Fruit fly (Drosophila melanogaster) whole organism, embryonic: ENCODE measurements around the gene Agpat3.
A peak's percentile ranks its signal among the peaks of the same experiment; 100 is the strongest.

ENCODE experiments used
- Atf6 ChIP-seq: fragments of 200-800 bp; sonication (Bioruptor generic); IDR thresholded peaks from 2 replicates; pipeline ENCODE4 v1.3.6; 2022; ENCODE audit warnings: missing biosample characterization, missing genetic modification characterization
- Bdp1 ChIP-seq: fragments of 200-800 bp; sonication (Bioruptor generic); optimal IDR thresholded peaks from 3 replicates; lab custom pipeline; 2016; ENCODE audit warnings: missing biosample characterization, missing genetic modification characterization
- BtbVII ChIP-seq: fragments of 200-800 bp; sonication (Bioruptor generic); optimal IDR thresholded peaks from 3 replicates; lab custom pipeline; 2017; ENCODE audit warnings: missing biosample characterization, mild to moderate bottlenecking, missing genetic modification characterization
- CG12104 ChIP-seq: fragments of 200-800 bp; sonication (Bioruptor generic); optimal IDR thresholded peaks from 3 replicates; lab custom pipeline; 2016; ENCODE audit warnings: missing biosample characterization, missing genetic modification characterization
- CG12659 ChIP-seq: fragments of 200-800 bp; sonication (Bioruptor generic); optimal IDR thresholded peaks from 3 replicates; lab custom pipeline; 2017; ENCODE audit warnings: mild to moderate bottlenecking, missing biosample characterization, missing genetic modification reagents, missing genetic modification characterization
- CG13296 ChIP-seq: fragments of 200-800 bp; sonication (Bioruptor generic); optimal IDR thresholded peaks from 3 replicates; lab custom pipeline; 2018; ENCODE audit warnings: missing biosample characterization, mild to moderate bottlenecking, missing genetic modification characterization
- CG13624 ChIP-seq: fragments of 200-800 bp; sonication (Bioruptor generic); optimal IDR thresholded peaks from 2 replicates; lab custom pipeline; 2016; ENCODE audit warnings: missing biosample characterization, missing genetic modification characterization
- CG13775 ChIP-seq: fragments of 200-800 bp; sonication (Bioruptor generic); optimal IDR thresholded peaks from 3 replicates; lab custom pipeline; 2017; ENCODE audit warnings: missing biosample characterization, mild to moderate bottlenecking, missing genetic modification characterization
- CG14014 ChIP-seq: fragments of 200-800 bp; sonication (Bioruptor generic); IDR thresholded peaks from 2 replicates; pipeline ENCODE4 v1.3.6; 2022; ENCODE audit warnings: missing biosample characterization, missing genetic modification characterization
- CG14710 ChIP-seq: fragments of 200-800 bp; sonication (Bioruptor generic); optimal IDR thresholded peaks from 3 replicates; lab custom pipeline; 2019; ENCODE audit warnings: missing biosample characterization, mild to moderate bottlenecking, missing genetic modification characterization, moderate library complexity
- CG14860 ChIP-seq: fragments of 200-800 bp; sonication (Bioruptor generic); IDR thresholded peaks from 3 replicates; pipeline ENCODE4 v1.3.6; 2022; ENCODE audit warnings: missing biosample characterization, missing genetic modification characterization; ENCODE audit not compliant: partially characterized antibody
- CG16813 ChIP-seq: fragments of 200-800 bp; sonication (Bioruptor generic); IDR thresholded peaks from 3 replicates; pipeline ENCODE4 v1.3.6; 2022; ENCODE audit warnings: missing biosample characterization, missing genetic modification characterization; ENCODE audit not compliant: partially characterized antibody
- CG17385 ChIP-seq: fragments of 200-800 bp; sonication (Bioruptor generic); optimal IDR thresholded peaks from 3 replicates; lab custom pipeline; 2018; ENCODE audit warnings: missing biosample characterization, mild to moderate bottlenecking, missing genetic modification characterization
- CG2129 ChIP-seq: fragments of 200-800 bp; sonication (Bioruptor generic); IDR thresholded peaks from 2 replicates; pipeline ENCODE4 v1.3.6; 2022; ENCODE audit warnings: missing biosample characterization, missing genetic modification characterization; ENCODE audit not compliant: partially characterized antibody
- CG2889 ChIP-seq: fragments of 200-800 bp; sonication (Bioruptor generic); IDR thresholded peaks from 3 replicates; pipeline ENCODE4 v1.3.6; 2022; ENCODE audit warnings: missing biosample characterization, missing genetic modification characterization
- CG3065 ChIP-seq: fragments of 200-800 bp; sonication (Bioruptor generic); optimal IDR thresholded peaks from 2 replicates; lab custom pipeline; 2016; ENCODE audit warnings: missing biosample characterization, missing genetic modification characterization
- CG3163 ChIP-seq: fragments of 200-800 bp; sonication (Bioruptor generic); optimal IDR thresholded peaks from 3 replicates; lab custom pipeline; 2016; ENCODE audit warnings: missing biosample characterization, missing genetic modification characterization
- CG3407 ChIP-seq: fragments of 200-800 bp; sonication (Bioruptor generic); optimal IDR thresholded peaks from 2 replicates; lab custom pipeline; 2018; ENCODE audit warnings: missing biosample characterization, mild to moderate bottlenecking, missing genetic modification characterization
- CG34422 ChIP-seq: fragments of 200-800 bp; sonication (Bioruptor generic); IDR thresholded peaks from 3 replicates; pipeline ENCODE4 v1.3.6; 2022; ENCODE audit warnings: missing biosample characterization, missing genetic modification characterization
- CG3838 ChIP-seq: fragments of 200-800 bp; sonication (Bioruptor generic); optimal IDR thresholded peaks from 3 replicates; lab custom pipeline; 2016; ENCODE audit warnings: missing biosample characterization, missing genetic modification characterization
- CG4730 ChIP-seq: fragments of 200-800 bp; sonication (Bioruptor generic); IDR thresholded peaks from 2 replicates; pipeline ENCODE4 v1.3.6; 2022; ENCODE audit warnings: missing biosample characterization, missing genetic modification characterization
- CG4820 ChIP-seq: fragments of 200-800 bp; sonication (Bioruptor generic); optimal IDR thresholded peaks from 3 replicates; lab custom pipeline; 2016; ENCODE audit warnings: missing biosample characterization, missing genetic modification characterization
- CG6654 ChIP-seq: fragments of 200-800 bp; sonication (Bioruptor generic); optimal IDR thresholded peaks from 2 replicates; lab custom pipeline; 2017; ENCODE audit warnings: missing biosample characterization, mild to moderate bottlenecking, missing genetic modification characterization
- CG7372 ChIP-seq: fragments of 200-800 bp; sonication (Bioruptor generic); IDR thresholded peaks from 2 replicates; pipeline ENCODE4 v1.3.6; 2022; ENCODE audit warnings: missing biosample characterization, missing genetic modification characterization
- CG7963 ChIP-seq: fragments of 200-800 bp; sonication (Bioruptor generic); IDR thresholded peaks from 3 replicates; pipeline ENCODE4 v1.3.6; 2022; ENCODE audit warnings: missing biosample characterization, missing genetic modification characterization; ENCODE audit not compliant: partially characterized antibody
- CG8281 ChIP-seq: fragments of 200-800 bp; sonication (Bioruptor generic); optimal IDR thresholded peaks from 2 replicates; lab custom pipeline; 2018; ENCODE audit warnings: missing biosample characterization, mild to moderate bottlenecking, missing genetic modification characterization, moderate library complexity
- CG8359 ChIP-seq: fragments of 200-800 bp; sonication (Bioruptor generic); optimal IDR thresholded peaks from 2 replicates; lab custom pipeline; 2017; ENCODE audit warnings: missing biosample characterization, mild to moderate bottlenecking, missing genetic modification characterization, borderline replicate concordance
- CG8944 ChIP-seq: fragments of 200-800 bp; sonication (Bioruptor generic); optimal IDR thresholded peaks from 3 replicates; lab custom pipeline; 2016; ENCODE audit warnings: missing biosample characterization, missing genetic modification characterization
- CG9876 ChIP-seq: fragments of 200-800 bp; sonication (Bioruptor generic); optimal IDR thresholded peaks from 2 replicates; lab custom pipeline; 2016; ENCODE audit warnings: missing biosample characterization, missing genetic modification characterization
- Dbx ChIP-seq: fragments of 200-800 bp; sonication (Bioruptor generic); IDR thresholded peaks from 3 replicates; pipeline ENCODE4 v1.3.6; 2022; ENCODE audit warnings: missing biosample characterization, missing genetic modification characterization
- Dek ChIP-seq: fragments of 200-800 bp; sonication (Bioruptor generic); optimal IDR thresholded peaks from 3 replicates; lab custom pipeline; 2019; ENCODE audit warnings: missing biosample characterization, mild to moderate bottlenecking, missing genetic modification characterization, moderate library complexity
- Dip2 ChIP-seq: fragments of 200-800 bp; sonication (Bioruptor generic); IDR thresholded peaks from 2 replicates; pipeline ENCODE4 v1.3.6; 2022; ENCODE audit warnings: missing biosample characterization, missing genetic modification characterization
- Dll ChIP-seq: fragments of 200-800 bp; sonication (Bioruptor generic); IDR thresholded peaks from 4 replicates; pipeline ENCODE4 v1.3.6; 2022; ENCODE audit warnings: missing biosample characterization, missing genetic modification characterization; ENCODE audit not compliant: partially characterized antibody
- E2f2 ChIP-seq: fragments of 200-800 bp; sonication (Bioruptor generic); IDR thresholded peaks from 2 replicates; pipeline ENCODE4 v1.3.6; 2022; ENCODE audit warnings: missing biosample characterization, missing genetic modification characterization
- Gug ChIP-seq: fragments of 200-800 bp; sonication (Bioruptor generic); IDR thresholded peaks from 4 replicates; pipeline ENCODE4 v1.3.6; 2022; ENCODE audit warnings: missing biosample characterization, missing genetic modification characterization
- HLH54F ChIP-seq: fragments of 200-800 bp; sonication (Bioruptor generic); optimal IDR thresholded peaks from 3 replicates; lab custom pipeline; 2016; ENCODE audit warnings: missing biosample characterization, missing genetic modification characterization
- Side ChIP-seq: fragments of 200-800 bp; sonication (Bioruptor generic); optimal IDR thresholded peaks from 2 replicates; lab custom pipeline; 2016; ENCODE audit warnings: missing biosample characterization, missing genetic modification characterization
- croc ChIP-seq: fragments of 200-800 bp; sonication (Bioruptor generic); conservative IDR thresholded peaks from 3 replicates; pipeline ENCODE4 v1.3.6; 2022; ENCODE audit warnings: missing biosample characterization, missing genetic modification characterization
- gsb ChIP-seq: fragments of 200-800 bp; sonication (Bioruptor generic); IDR thresholded peaks from 2 replicates; pipeline ENCODE4 v1.3.6; 2022; ENCODE audit warnings: missing biosample characterization, missing genetic modification characterization
- hth ChIP-seq: fragments of >200 bp; optimal IDR thresholded peaks from 2 replicates; lab custom pipeline; 2017; ENCODE audit warnings: inconsistent platforms
- knrl ChIP-seq: fragments of 200-800 bp; sonication (Bioruptor generic); IDR thresholded peaks from 3 replicates; pipeline ENCODE4 v1.3.6; 2022; ENCODE audit warnings: missing biosample characterization, missing genetic modification characterization; ENCODE audit not compliant: partially characterized antibody
- nau ChIP-seq: fragments of 200-800 bp; sonication (Bioruptor generic); optimal IDR thresholded peaks from 3 replicates; lab custom pipeline; 2017; ENCODE audit warnings: missing biosample characterization, mild to moderate bottlenecking, missing genetic modification characterization, missing genetic modification reagents
- nerfin-1 ChIP-seq: fragments of 200-800 bp; sonication (Bioruptor generic); optimal IDR thresholded peaks from 3 replicates; lab custom pipeline; 2019; ENCODE audit warnings: missing biosample characterization, mild to moderate bottlenecking, missing genetic modification characterization, moderate library complexity
- nom ChIP-seq: fragments of 200-800 bp; sonication (Bioruptor generic); optimal IDR thresholded peaks from 2 replicates; lab custom pipeline; 2017; ENCODE audit warnings: missing biosample characterization, missing genetic modification characterization, mild to moderate bottlenecking, moderate library complexity, missing genetic modification reagents
- pb ChIP-seq: fragments of 200-800 bp; sonication (Bioruptor generic); optimal IDR thresholded peaks from 3 replicates; lab custom pipeline; 2016; ENCODE audit warnings: missing biosample characterization, missing genetic modification characterization
- tgo ChIP-seq: fragments of 200-800 bp; sonication (Bioruptor generic); IDR thresholded peaks from 3 replicates; pipeline ENCODE4 v1.3.6; 2022; ENCODE audit warnings: missing biosample characterization, missing genetic modification characterization
- tna ChIP-seq: fragments of 200-800 bp; sonication (Bioruptor generic); IDR thresholded peaks from 2 replicates; pipeline ENCODE4 v1.3.6; 2022; ENCODE audit warnings: missing biosample characterization, missing genetic modification characterization; ENCODE audit not compliant: partially characterized antibody
- trem ChIP-seq: fragments of 200-800 bp; optimal IDR thresholded peaks from 3 replicates; lab custom pipeline; 2019; ENCODE audit warnings: missing biosample characterization, mild to moderate bottlenecking, missing genetic modification characterization, moderate library complexity
- tx ChIP-seq: fragments of 200-800 bp; sonication (Bioruptor generic); optimal IDR thresholded peaks from 2 replicates; lab custom pipeline; 2016; ENCODE audit warnings: missing biosample characterization, missing genetic modification characterization
- wdn ChIP-seq: fragments of 200-800 bp; sonication (Bioruptor generic); IDR thresholded peaks from 2 replicates; pipeline ENCODE4 v1.3.6; 2022; ENCODE audit warnings: missing biosample characterization, missing genetic modification characterization
- yki ChIP-seq: fragments of >200 bp; optimal IDR thresholded peaks from 3 replicates; lab custom pipeline; 2018

Agpat3 gene

DNA sequence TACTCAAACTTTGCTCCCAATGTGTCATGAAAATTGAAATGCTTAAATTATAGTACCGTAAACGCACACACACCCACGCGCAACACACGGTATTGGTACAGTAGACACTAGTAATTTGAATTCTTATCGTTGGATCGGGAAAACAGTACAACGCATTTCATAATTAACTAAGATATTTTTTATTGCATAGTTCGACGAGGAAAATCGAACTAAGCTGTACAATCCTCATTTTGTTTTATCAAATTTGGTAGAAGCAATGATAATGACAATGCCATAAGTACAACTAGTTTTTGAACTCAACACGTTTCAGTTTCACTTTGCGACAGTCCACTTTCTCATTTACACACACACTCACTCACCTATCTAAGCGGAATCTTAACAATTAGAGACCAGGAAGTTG is 5.0 kb downstream of the Agpat3 start (continued):
- TF ChIP-seq CG8359 (GFP tag; lab: Kevin White, UChicago): peak; percentile 11
- TF ChIP-seq croc (GFP tag; lab: Robert Waterston, UW): peak; percentile 38; the same call in 1 of the 3 replicates
- TF ChIP-seq wdn (GFP tag; lab: Robert Waterston, UW): 0 out of 2 replicates have a peak, but pooled peaks have one; percentile 36
- TF ChIP-seq nom (GFP tag; lab: Kevin White, UChicago): no peak
- TF ChIP-seq CG7963 (GFP tag; lab: Robert Waterston, UW): no peak
- peak; percentile 29 for TF ChIP-seq CG8281
- TF ChIP-seq HLH54F (GFP tag; lab: Kevin White, UChicago): peak; percentile 58
- TF ChIP-seq CG12659: peak; percentile 62
- peak; percentile 81 for TF ChIP-seq BtbVII (GFP tag; lab: Kevin White, UChicago)
- TF ChIP-seq Dbx (GFP tag; lab: Robert Waterston, UW): 0 out of 3 replicates have a peak, but pooled peaks have one; percentile 51
- TF ChIP-seq CG3163: no peak
- TF ChIP-seq gsb: peak; percentile 52
- no peak for TF ChIP-seq CG3065
- peak; percentile 58 for TF ChIP-seq tgo (GFP tag; lab: Robert Waterston, UW)
- TF ChIP-seq E2f2 (GFP tag; lab: Robert Waterston, UW): 0 out of 2 replicates have a peak, but pooled peaks have one; percentile 28
- TF ChIP-seq CG4730 (GFP tag; lab: Robert Waterston, UW): peak; percentile 34; the same call in 1 of the 2 replicates
- TF ChIP-seq CG6654 (GFP tag; lab: Kevin White, UChicago): no peak
- peak; percentile 65 for TF ChIP-seq CG14014 (GFP tag; lab: Robert Waterston, UW)
- peak; percentile 71 for TF ChIP-seq CG13624 (GFP tag; lab: Kevin White, UChicago)
- peak; percentile 49 for TF ChIP-seq nerfin-1 (tag; lab: Kevin White, UChicago)
- no peak for TF ChIP-seq Dip2
- no peak; the same call in none of the 2 replicates for TF ChIP-seq CG7372 (GFP tag; lab: Robert Waterston, UW)
- TF ChIP-seq Side (GFP tag; lab: Kevin White, UChicago): no peak
- TF ChIP-seq CG8944 (GFP tag; lab: Kevin White, UChicago): peak; percentile 66
- TF ChIP-seq CG17385: peak; percentile 78
- peak; percentile 56 for TF ChIP-seq CG13775
- peak; percentile 36; the same call in 1 of the 3 replicates for TF ChIP-seq CG34422 (GFP tag; lab: Robert Waterston, UW)
- no peak for TF ChIP-seq tna (GFP tag; lab: Robert Waterston, UW)
- no peak for TF ChIP-seq CG16813
- TF ChIP-seq CG2129: no peak
- peak; percentile 67 for TF ChIP-seq nau (GFP tag; lab: Kevin White, UChicago)
- peak; percentile 76 for TF ChIP-seq CG13296
- TF ChIP-seq CG12104: peak; percentile 53
- TF ChIP-seq yki (lab: Kevin White, UChicago): no peak
- TF ChIP-seq Dll: no peak
- no peak for TF ChIP-seq CG3838 (GFP tag; lab: Kevin White, UChicago)
- TF ChIP-seq Gug (GFP tag; lab: Robert Waterston, UW): peak; percentile 44; the same call in 2 of the 4 replicates
- TF ChIP-seq Atf6: peak; percentile 65; the same call in 1 of the 2 replicates
- peak; percentile 42 for TF ChIP-seq CG14710 (tag; lab: Kevin White, UChicago)
- TF ChIP-seq CG2889: peak; percentile 23; the same call in 1 of the 3 replicates
- no peak for TF ChIP-seq CG14860 (GFP tag; lab: Robert Waterston, UW)
- TF ChIP-seq trem (tag; lab: Kevin White, UChicago): peak; percentile 42
- TF ChIP-seq CG9876: peak; percentile 46
- peak; percentile 74 for TF ChIP-seq Dek (tag; lab: Kevin White, UChicago)
- TF ChIP-seq tx (GFP tag; lab: Kevin White, UChicago): peak; percentile 50
- no peak for TF ChIP-seq Bdp1 (GFP tag; lab: Kevin White, UChicago)
- peak; percentile 27 for TF ChIP-seq CG4820 (GFP tag; lab: Kevin White, UChicago)
- TF ChIP-seq hth (lab: Kevin White, UChicago): no peak
- TF ChIP-seq pb (GFP tag; lab: Kevin White, UChicago): peak; percentile 4
- no peak for TF ChIP-seq knrl
- peak; percentile 28 for TF ChIP-seq CG3407 (GFP tag; lab: Kevin White, UChicago)
